Worm (Caenorhabditis elegans) whole organism, L4/young adult: Measurements from ENCODE around the gene gfi-3.

Experiments
- dao-5 ChIP-seq: sonication (generic microtip); optimal IDR thresholded peaks from 2 replicates; lab custom pipeline; 2016; ENCODE audit warnings: missing genotype, missing genetic modification characterization, moderate library complexity, missing compliant biosample characterization
- him-1 ChIP-seq: sonication (generic microtip); optimal IDR thresholded peaks from 2 replicates; lab custom pipeline; 2016; ENCODE audit warnings: missing genotype, missing genetic modification reagents, missing genetic modification characterization, missing compliant biosample characterization

- TF ChIP-seq him-1 (tag; lab: Kevin White, UChicago) (no peak), dao-5 (tag; lab: Kevin White, UChicago) (no peak)
Observed at ce11 chrX:14512817-14513216, 32.4 kb downstream of the gfi-3 start, which contains the start of gene fbxa-141.
